Fruit fly (Drosophila melanogaster) whole organism, prepupa: ENCODE measurements around the gene Sec22.

Experiments
- Blimp-1 ChIP-seq: fragments of 200-800 bp; sonication (Bioruptor generic); optimal IDR thresholded peaks from 3 replicates; lab custom pipeline; 2017; ENCODE audit warnings: missing biosample characterization, missing genetic modification characterization, mild to moderate bottlenecking, moderate library complexity, missing genetic modification reagents
- CG10631 ChIP-seq: fragments of 200-800 bp; sonication (Bioruptor generic); optimal IDR thresholded peaks from 2 replicates; lab custom pipeline; 2016; ENCODE audit warnings: missing biosample characterization, missing genetic modification characterization
- CG11762 ChIP-seq: fragments of 200-800 bp; sonication (Bioruptor generic); optimal IDR thresholded peaks from 3 replicates; lab custom pipeline; 2016; ENCODE audit warnings: missing biosample characterization, missing genetic modification characterization; ENCODE audit not compliant: insufficient read depth
- CG11902 ChIP-seq: fragments of 200-800 bp; sonication (Bioruptor generic); optimal IDR thresholded peaks from 3 replicates; lab custom pipeline; 2016; ENCODE audit warnings: missing biosample characterization, missing genetic modification characterization
- CG15336 ChIP-seq: fragments of 200-800 bp; sonication (Bioruptor generic); IDR thresholded peaks from 2 replicates; pipeline ENCODE4 v1.3.6; 2022; ENCODE audit warnings: missing biosample characterization, missing genetic modification characterization
- CG1621 ChIP-seq: fragments of 200-800 bp; sonication (Bioruptor generic); optimal IDR thresholded peaks from 3 replicates; lab custom pipeline; 2018; ENCODE audit warnings: missing biosample characterization, mild to moderate bottlenecking, missing genetic modification characterization
- CG16779 ChIP-seq: fragments of 200-800 bp; sonication (Bioruptor generic); optimal IDR thresholded peaks from 3 replicates; lab custom pipeline; 2017; ENCODE audit warnings: missing biosample characterization, mild to moderate bottlenecking, missing genetic modification characterization
- CG3032 ChIP-seq: fragments of 200-800 bp; optimal IDR thresholded peaks from 2 replicates; lab custom pipeline; 2019; ENCODE audit warnings: missing biosample characterization, mild to moderate bottlenecking, missing genetic modification characterization, moderate library complexity
- CG32006 ChIP-seq: fragments of 200-800 bp; sonication (Bioruptor generic); optimal IDR thresholded peaks from 3 replicates; lab custom pipeline; 2017; ENCODE audit warnings: missing biosample characterization, mild to moderate bottlenecking, missing genetic modification characterization
- CG34406 ChIP-seq: fragments of 200-800 bp; sonication (Bioruptor generic); optimal IDR thresholded peaks from 3 replicates; lab custom pipeline; 2016; ENCODE audit warnings: missing biosample characterization, missing genetic modification characterization
- CG3919 ChIP-seq: fragments of 200-800 bp; sonication (Bioruptor generic); optimal IDR thresholded peaks from 3 replicates; lab custom pipeline; 2016; ENCODE audit warnings: missing biosample characterization, missing genetic modification characterization
- CG4318 ChIP-seq: fragments of 200-800 bp; sonication (Bioruptor generic); optimal IDR thresholded peaks from 3 replicates; lab custom pipeline; 2017; ENCODE audit warnings: missing biosample characterization, mild to moderate bottlenecking, missing genetic modification characterization
- CG6276 ChIP-seq: fragments of 200-800 bp; sonication (Bioruptor generic); optimal IDR thresholded peaks from 2 replicates; lab custom pipeline; 2017; ENCODE audit warnings: missing biosample characterization, mild to moderate bottlenecking, missing genetic modification characterization
- CG6808 ChIP-seq: fragments of 200-800 bp; sonication (Bioruptor generic); optimal IDR thresholded peaks from 3 replicates; lab custom pipeline; 2017; ENCODE audit warnings: missing biosample characterization, missing genetic modification characterization, mild to moderate bottlenecking, moderate library complexity, missing genetic modification reagents
- CG7368 ChIP-seq: fragments of 200-800 bp; sonication (Bioruptor generic); optimal IDR thresholded peaks from 3 replicates; lab custom pipeline; 2016; ENCODE audit warnings: missing biosample characterization, missing genetic modification characterization
- CG8119 ChIP-seq: fragments of 200-800 bp; sonication (Bioruptor generic); IDR thresholded peaks from 3 replicates; pipeline ENCODE4 v1.3.6; 2022; ENCODE audit warnings: missing biosample characterization, missing genetic modification characterization
- CG8632 ChIP-seq: fragments of 200-800 bp; sonication (Bioruptor generic); optimal IDR thresholded peaks from 3 replicates; lab custom pipeline; 2016; ENCODE audit warnings: missing biosample characterization, missing genetic modification characterization
- CG9139 ChIP-seq: fragments of 200-800 bp; sonication (Bioruptor generic); optimal IDR thresholded peaks from 3 replicates; lab custom pipeline; 2017; ENCODE audit warnings: missing biosample characterization, mild to moderate bottlenecking, missing genetic modification characterization
- Eip75B ChIP-seq: fragments of 200-800 bp; sonication (Bioruptor generic); optimal IDR thresholded peaks from 3 replicates; lab custom pipeline; 2016; ENCODE audit warnings: missing biosample characterization, missing genetic modification characterization
- Eip78C ChIP-seq: fragments of 200-800 bp; sonication (Bioruptor generic); peaks from one replicate; lab custom pipeline; 2016; ENCODE audit warnings: missing biosample characterization, missing genetic modification characterization
- Ets21C ChIP-seq: fragments of 200-800 bp; sonication (Bioruptor generic); optimal IDR thresholded peaks from 3 replicates; lab custom pipeline; 2016; ENCODE audit warnings: missing biosample characterization, missing genetic modification characterization
- Ets96B ChIP-seq: fragments of 200-800 bp; optimal IDR thresholded peaks from 2 replicates; lab custom pipeline; 2019; ENCODE audit warnings: missing biosample characterization, mild to moderate bottlenecking, missing genetic modification characterization, moderate library complexity
- Gug ChIP-seq: fragments of 200-800 bp; sonication (Bioruptor generic); IDR thresholded peaks from 2 replicates; pipeline ENCODE4 v1.3.6; 2022; ENCODE audit warnings: missing biosample characterization, missing genetic modification characterization
- Hr38 ChIP-seq: sonication (Bioruptor generic); optimal IDR thresholded peaks from 2 replicates; lab custom pipeline; 2016; ENCODE audit warnings: missing biosample characterization, missing genetic modification characterization
- Hr39 ChIP-seq: fragments of 200-800 bp; sonication (Bioruptor generic); optimal IDR thresholded peaks from 2 replicates; lab custom pipeline; 2016; ENCODE audit warnings: missing biosample characterization, missing genetic modification characterization
- Hr4 ChIP-seq: fragments of 200-800 bp; sonication (Bioruptor generic); optimal IDR thresholded peaks from 3 replicates; lab custom pipeline; 2016; ENCODE audit warnings: missing biosample characterization, missing genetic modification characterization
- Lpt ChIP-seq: fragments of 200-800 bp; sonication (Bioruptor generic); optimal IDR thresholded peaks from 3 replicates; lab custom pipeline; 2016; ENCODE audit warnings: missing biosample characterization, missing genetic modification characterization
- Met ChIP-seq: fragments of 200-800 bp; sonication (Bioruptor generic); optimal IDR thresholded peaks from 3 replicates; lab custom pipeline; 2016; ENCODE audit warnings: missing biosample characterization, missing genetic modification characterization
- OdsH ChIP-seq: fragments of 200-800 bp; sonication (Bioruptor generic); optimal IDR thresholded peaks from 3 replicates; lab custom pipeline; 2016; ENCODE audit warnings: missing biosample characterization, missing genetic modification characterization
- Smox ChIP-seq: fragments of 200-800 bp; sonication (Bioruptor generic); optimal IDR thresholded peaks from 3 replicates; lab custom pipeline; 2016; ENCODE audit warnings: missing biosample characterization, missing genetic modification characterization
- Sox102F ChIP-seq: fragments of 200-800 bp; sonication (Bioruptor generic); optimal IDR thresholded peaks from 2 replicates; lab custom pipeline; 2016; ENCODE audit warnings: missing biosample characterization, mild to moderate bottlenecking, missing genetic modification characterization
- Sox14 ChIP-seq: fragments of 200-800 bp; sonication (Bioruptor generic); optimal IDR thresholded peaks from 3 replicates; lab custom pipeline; 2016; ENCODE audit warnings: missing biosample characterization, missing genetic modification characterization
- Sox15 ChIP-seq: fragments of 200-800 bp; sonication (Bioruptor generic); optimal IDR thresholded peaks from 3 replicates; lab custom pipeline; 2016; ENCODE audit warnings: missing biosample characterization, missing genetic modification characterization
- achi ChIP-seq: fragments of 200-800 bp; sonication (Bioruptor generic); optimal IDR thresholded peaks from 3 replicates; lab custom pipeline; 2016; ENCODE audit warnings: missing biosample characterization, missing genetic modification characterization
- acj6 ChIP-seq: fragments of 200-800 bp; sonication (Bioruptor generic); optimal IDR thresholded peaks from 3 replicates; lab custom pipeline; 2016; ENCODE audit warnings: missing biosample characterization, missing genetic modification characterization
- cyc ChIP-seq: fragments of 200-800 bp; sonication (Bioruptor generic); optimal IDR thresholded peaks from 3 replicates; lab custom pipeline; 2016; ENCODE audit warnings: missing biosample characterization, missing genetic modification characterization
- dac ChIP-seq: fragments of 200-800 bp; sonication (Bioruptor generic); optimal IDR thresholded peaks from 2 replicates; lab custom pipeline; 2017; ENCODE audit warnings: missing biosample characterization, mild to moderate bottlenecking, missing genetic modification characterization
- eg ChIP-seq: fragments of 200-800 bp; sonication (Bioruptor generic); IDR thresholded peaks from 3 replicates; pipeline ENCODE4 v1.3.6; 2022; ENCODE audit warnings: missing biosample characterization, missing genetic modification characterization
- fd59A ChIP-seq: fragments of 200-800 bp; sonication (Bioruptor generic); optimal IDR thresholded peaks from 2 replicates; lab custom pipeline; 2017; ENCODE audit warnings: missing biosample characterization, mild to moderate bottlenecking, missing genetic modification characterization, missing genetic modification reagents
- fd85E ChIP-seq: fragments of 200-800 bp; sonication (Bioruptor generic); optimal IDR thresholded peaks from 3 replicates; lab custom pipeline; 2016; ENCODE audit warnings: missing biosample characterization, missing genetic modification characterization
- fkh ChIP-seq: fragments of 200-800 bp; sonication (Bioruptor generic); optimal IDR thresholded peaks from 3 replicates; lab custom pipeline; 2017; ENCODE audit warnings: missing biosample characterization, mild to moderate bottlenecking, missing genetic modification characterization, moderate library complexity
- lz ChIP-seq: fragments of 200-800 bp; sonication (Bioruptor generic); optimal IDR thresholded peaks from 3 replicates; lab custom pipeline; 2016; ENCODE audit warnings: missing biosample characterization, missing genetic modification characterization
- net ChIP-seq: fragments of 200-800 bp; sonication (Bioruptor generic); optimal IDR thresholded peaks from 3 replicates; lab custom pipeline; 2016; ENCODE audit warnings: missing biosample characterization, missing genetic modification characterization
- pdm3 ChIP-seq: fragments of 200-800 bp; sonication (Bioruptor generic); optimal IDR thresholded peaks from 3 replicates; lab custom pipeline; 2016; ENCODE audit warnings: missing biosample characterization, missing genetic modification characterization
- salr ChIP-seq, 2 experiments: fragments of 200-800 bp; sonication (Bioruptor generic); optimal IDR thresholded peaks; 3 replicates each; lab custom pipeline; 2016 to 2018; ENCODE audit warnings: missing biosample characterization in 2 of 2, missing genetic modification characterization in 2 of 2, mild to moderate bottlenecking in 1 of 2
- spab ChIP-seq: fragments of 200-800 bp; sonication (Bioruptor generic); optimal IDR thresholded peaks from 2 replicates; lab custom pipeline; 2017; ENCODE audit warnings: missing biosample characterization, mild to moderate bottlenecking, missing genetic modification characterization, missing genetic modification reagents
- ss ChIP-seq, 2 experiments: fragments of 200-800 bp; sonication (Bioruptor generic); optimal IDR thresholded peaks; 2 replicates in 1 of 2; 3 replicates in 1 of 2; lab custom pipeline; 2017 to 2018; ENCODE audit warnings: mild to moderate bottlenecking in 2 of 2, missing biosample characterization in 2 of 2, missing genetic modification characterization in 2 of 2, moderate library complexity in 1 of 2
- svp ChIP-seq: fragments of 200-800 bp; sonication (Bioruptor generic); peaks from one replicate; lab custom pipeline; 2016; ENCODE audit warnings: missing biosample characterization, missing genetic modification characterization
- topi ChIP-seq: fragments of 200-800 bp; sonication (Bioruptor generic); optimal IDR thresholded peaks from 3 replicates; lab custom pipeline; 2016; ENCODE audit warnings: missing biosample characterization, missing genetic modification characterization
- vri ChIP-seq: fragments of 200-800 bp; sonication (Bioruptor generic); optimal IDR thresholded peaks from 3 replicates; lab custom pipeline; 2016; ENCODE audit warnings: missing biosample characterization, mild to moderate bottlenecking, missing genetic modification characterization

The Sec22 gene

DNA sequence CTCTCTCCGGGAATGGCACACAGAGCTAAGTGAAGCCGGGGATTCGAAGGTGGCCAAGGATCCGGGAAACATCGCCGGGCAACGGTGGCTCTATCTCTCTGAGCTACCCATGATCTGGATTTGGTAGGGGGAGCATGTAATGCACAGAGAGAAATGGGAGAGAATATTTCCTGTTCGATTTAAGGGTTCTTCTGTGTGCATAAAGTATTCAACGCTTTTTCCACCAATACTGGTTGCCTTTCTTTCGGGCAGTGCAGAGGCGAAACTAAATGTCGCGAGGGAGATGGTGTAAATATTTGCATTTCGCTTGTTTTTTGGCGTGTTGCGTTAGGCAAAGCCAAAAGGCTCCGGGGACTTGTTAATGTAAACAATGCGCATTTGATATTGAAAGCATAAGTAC lies 36.1 kb downstream of the Sec22 start:
- TF ChIP-seq salr (GFP tag; optimal IDR thresholded peaks at IDR 0.05; lab: Kevin White, UChicago): no peak
- TF ChIP-seq CG4318 (GFP tag; lab: Kevin White, UChicago): no peak
- TF ChIP-seq pdm3 (GFP tag; lab: Kevin White, UChicago): no peak
- no peak for TF ChIP-seq fd85E (GFP tag; lab: Kevin White, UChicago)
- TF ChIP-seq CG11902 (GFP tag; lab: Kevin White, UChicago): no peak
- TF ChIP-seq CG6276 (GFP tag; lab: Kevin White, UChicago): no peak
- no peak for TF ChIP-seq Hr4
- peak; percentile 19 for TF ChIP-seq Met
- no peak for TF ChIP-seq achi (GFP tag; lab: Kevin White, UChicago)
- TF ChIP-seq CG34406: no peak
- TF ChIP-seq Sox15 (GFP tag; lab: Kevin White, UChicago): no peak
- peak; percentile 56 for TF ChIP-seq svp (GFP tag; lab: Kevin White, UChicago)
- peak; percentile 49 for TF ChIP-seq Eip78C
- TF ChIP-seq fkh: no peak

DNA sequence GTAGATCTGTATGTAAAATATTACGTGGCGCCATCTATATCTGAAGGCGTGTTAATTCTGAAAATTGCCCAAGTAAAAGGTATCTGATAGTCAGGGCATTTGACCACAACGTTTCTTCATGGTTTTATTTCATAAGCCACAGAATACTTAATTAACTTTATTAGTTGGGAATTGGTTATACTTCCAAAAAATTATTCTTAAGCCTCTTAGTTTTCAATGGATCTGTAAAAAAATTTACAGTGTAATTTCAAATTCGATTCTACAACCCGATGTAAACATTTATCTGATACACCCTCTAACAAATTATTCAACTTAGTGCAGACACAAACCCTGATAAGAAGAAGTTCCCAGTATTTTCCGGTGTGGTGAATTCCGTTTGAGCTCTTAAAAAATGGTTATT lies 37.6 kb downstream of the Sec22 start:
- no peak for TF ChIP-seq CG6808 (GFP tag; lab: Kevin White, UChicago)
- TF ChIP-seq CG16779 (tag; lab: Kevin White, UChicago): no peak
- no peak for TF ChIP-seq Sox102F (GFP tag; lab: Kevin White, UChicago)
- TF ChIP-seq CG11902 (GFP tag; lab: Kevin White, UChicago): no peak
- no peak for TF ChIP-seq vri (GFP tag; lab: Kevin White, UChicago)
- no peak for TF ChIP-seq CG6276 (GFP tag; lab: Kevin White, UChicago)
- no peak for TF ChIP-seq Eip75B (GFP tag; lab: Kevin White, UChicago)
- peak; percentile 28 for TF ChIP-seq pdm3 (GFP tag; lab: Kevin White, UChicago)
- TF ChIP-seq spab (GFP tag; lab: Kevin White, UChicago): no peak
- TF ChIP-seq salr (GFP tag; optimal IDR thresholded peaks at IDR 0.05; lab: Kevin White, UChicago): no peak
- no peak for TF ChIP-seq fd59A (GFP tag; lab: Kevin White, UChicago)
- no peak for TF ChIP-seq svp (GFP tag; lab: Kevin White, UChicago)
- no peak for TF ChIP-seq CG4318 (GFP tag; lab: Kevin White, UChicago)
- no peak for TF ChIP-seq CG8119 (GFP tag; lab: Robert Waterston, UW)
- TF ChIP-seq CG9139 (GFP tag; lab: Kevin White, UChicago): no peak
- TF ChIP-seq Lpt (GFP tag; lab: Kevin White, UChicago): no peak
- no peak for TF ChIP-seq CG8632 (GFP tag; lab: Kevin White, UChicago)
- no peak for TF ChIP-seq CG34406
- no peak for TF ChIP-seq Ets21C (GFP tag; lab: Kevin White, UChicago)
- no peak for TF ChIP-seq Hr38 (GFP tag; lab: Kevin White, UChicago)
- TF ChIP-seq lz (GFP tag; lab: Kevin White, UChicago): peak; percentile 12
- no peak for TF ChIP-seq fkh
- no peak for TF ChIP-seq Gug (GFP tag; lab: Robert Waterston, UW)
- no peak for TF ChIP-seq topi
- peak; percentile 9 for TF ChIP-seq Hr39 (GFP tag; lab: Kevin White, UChicago)
- no peak for TF ChIP-seq CG11762 (GFP tag; lab: Kevin White, UChicago)
- TF ChIP-seq CG3919 (GFP tag; lab: Kevin White, UChicago): no peak
- no peak for TF ChIP-seq CG32006 (GFP tag; lab: Kevin White, UChicago)
- TF ChIP-seq CG10631: no peak
- no peak for TF ChIP-seq Sox14
- TF ChIP-seq dac (GFP tag; lab: Kevin White, UChicago): no peak
- TF ChIP-seq Eip78C: peak; percentile 10
- TF ChIP-seq Blimp-1: no peak
- no peak for TF ChIP-seq CG1621 (tag; lab: Kevin White, UChicago)
- TF ChIP-seq CG3032 (tag; lab: Kevin White, UChicago): no peak
- TF ChIP-seq acj6 (GFP tag; lab: Kevin White, UChicago): no peak
- peak; percentile 9 for TF ChIP-seq cyc (GFP tag; lab: Kevin White, UChicago)
- peak; percentile 8 for TF ChIP-seq Met
- no peak for TF ChIP-seq CG7368 (GFP tag; lab: Kevin White, UChicago)
- TF ChIP-seq Hr4: no peak
- TF ChIP-seq OdsH (GFP tag; lab: Kevin White, UChicago): no peak
- TF ChIP-seq Ets96B (tag; lab: Kevin White, UChicago): no peak
- TF ChIP-seq Smox (GFP tag; lab: Kevin White, UChicago): peak; percentile 11
- no peak for TF ChIP-seq achi (GFP tag; lab: Kevin White, UChicago)
- TF ChIP-seq ss (GFP tag; optimal IDR thresholded peaks at IDR 0.05; lab: Kevin White, UChicago): no peak
- TF ChIP-seq net (GFP tag; lab: Kevin White, UChicago): no peak
- 0 out of 3 replicates have a peak, but pooled peaks have one; percentile 33 for TF ChIP-seq eg (GFP tag; lab: Robert Waterston, UW)
- no peak for TF ChIP-seq CG15336 (GFP tag; lab: Robert Waterston, UW)
